Worm (Caenorhabditis elegans) whole organism, young adult: ENCODE measurements around the gene C18H9.1.

ENCODE experiments used
- B0261.1 ChIP-seq: sonication (generic microtip); optimal IDR thresholded peaks from 2 replicates; lab custom pipeline; 2016; ENCODE audit warnings: mild to moderate bottlenecking, missing genetic modification characterization, moderate library complexity, missing compliant biosample characterization
- D2030.7 ChIP-seq: fragments of 200-800 bp; sonication (Bioruptor generic); IDR thresholded peaks from 2 replicates; pipeline ENCODE4 v1.3.6; 2022; ENCODE audit warnings: missing genetic modification reagents, missing genetic modification characterization, missing compliant biosample characterization
- F33H1.4 ChIP-seq: fragments of 200-800 bp; sonication (Bioruptor generic); IDR thresholded peaks from 2 replicates; pipeline ENCODE4 v1.3.6; 2022; ENCODE audit warnings: missing genetic modification reagents, missing genetic modification characterization, missing compliant biosample characterization
- F55B11.4 ChIP-seq: sonication (generic microtip); optimal IDR thresholded peaks from 2 replicates; lab custom pipeline; 2016; ENCODE audit warnings: missing compliant biosample characterization, missing genetic modification characterization, borderline replicate concordance; ENCODE audit not compliant: insufficient read depth
- K12H6.12 ChIP-seq: fragments of 200-800 bp; sonication (Bioruptor generic); optimal IDR thresholded peaks from 2 replicates; lab custom pipeline; 2018; ENCODE audit warnings: mild to moderate bottlenecking, missing genetic modification characterization, missing compliant biosample characterization
- T07F8.4 ChIP-seq: sonication (generic microtip); optimal IDR thresholded peaks from 2 replicates; lab custom pipeline; 2016; ENCODE audit warnings: mild to moderate bottlenecking, missing genetic modification characterization, moderate library complexity, missing compliant biosample characterization
- Y67H2A.10 ChIP-seq: fragments of 200-800 bp; sonication (Bioruptor generic); conservative IDR thresholded peaks from 2 replicates; pipeline ENCODE4 v1.3.6; 2022; ENCODE audit warnings: missing genetic modification reagents, missing genetic modification characterization, missing compliant biosample characterization
- Y79H2A.3 ChIP-seq: fragments of 200-800 bp; sonication (Bioruptor generic); conservative IDR thresholded peaks from 2 replicates; pipeline ENCODE4 v1.3.6; 2022; ENCODE audit warnings: missing genetic modification reagents, missing genetic modification characterization, missing compliant biosample characterization
- ZK185.1 ChIP-seq: sonication (generic microtip); optimal IDR thresholded peaks from 2 replicates; lab custom pipeline; 2016; ENCODE audit warnings: mild to moderate bottlenecking, missing genetic modification characterization, missing compliant biosample characterization; ENCODE audit not compliant: poor library complexity, severe bottlenecking
- atf-7 ChIP-seq: sonication (generic microtip); optimal IDR thresholded peaks from 2 replicates; lab custom pipeline; 2017; ENCODE audit warnings: mild to moderate bottlenecking, missing genetic modification characterization, missing compliant biosample characterization
- attf-6 ChIP-seq: fragments of 200-800 bp; sonication (Bioruptor generic); IDR thresholded peaks from 2 replicates; pipeline ENCODE4 v1.3.6; 2022; ENCODE audit warnings: missing genetic modification reagents, missing genetic modification characterization, missing compliant biosample characterization
- ceh-40 ChIP-seq: fragments of 200-800 bp; sonication (Bioruptor generic); IDR thresholded peaks from 2 replicates; pipeline ENCODE4 v1.3.6; 2022; ENCODE audit warnings: missing genetic modification characterization, missing compliant biosample characterization
- ceh-91 ChIP-seq: fragments of 200-800 bp; sonication (Bioruptor generic); IDR thresholded peaks from 2 replicates; pipeline ENCODE4 v1.3.6; 2022; ENCODE audit warnings: missing genetic modification reagents, missing genetic modification characterization, missing compliant biosample characterization
- die-1 ChIP-seq: sonication (generic microtip); optimal IDR thresholded peaks from 2 replicates; lab custom pipeline; 2016; ENCODE audit warnings: missing genotype, mild to moderate bottlenecking, missing genetic modification characterization, missing compliant biosample characterization
- dpff-1 ChIP-seq: sonication (generic microtip); optimal IDR thresholded peaks from 2 replicates; lab custom pipeline; 2017; ENCODE audit warnings: mild to moderate bottlenecking, missing genetic modification characterization, missing compliant biosample characterization
- ekl-4 ChIP-seq: fragments of 200-800 bp; sonication (Bioruptor generic); IDR thresholded peaks from 2 replicates; pipeline ENCODE4 v1.3.6; 2022; ENCODE audit warnings: missing genetic modification reagents, missing genetic modification characterization, missing compliant biosample characterization
- ets-4 ChIP-seq: fragments of 200-800 bp; sonication (Bioruptor generic); optimal IDR thresholded peaks from 2 replicates; lab custom pipeline; 2018; ENCODE audit warnings: mild to moderate bottlenecking, missing genetic modification characterization, missing compliant biosample characterization
- fkh-3 ChIP-seq: sonication (generic microtip); optimal IDR thresholded peaks from 2 replicates; lab custom pipeline; 2016; ENCODE audit warnings: mild to moderate bottlenecking, missing genetic modification characterization, missing compliant biosample characterization
- gei-17 ChIP-seq: fragments of 200-800 bp; sonication (Bioruptor generic); optimal IDR thresholded peaks from 2 replicates; lab custom pipeline; 2018; ENCODE audit warnings: mild to moderate bottlenecking, missing genetic modification characterization, missing compliant biosample characterization
- hlh-12 ChIP-seq: sonication (generic microtip); optimal IDR thresholded peaks from 2 replicates; lab custom pipeline; 2016; ENCODE audit warnings: missing genetic modification characterization, missing compliant biosample characterization
- hmg-1.2 ChIP-seq: fragments of 200-800 bp; sonication (Bioruptor generic); IDR thresholded peaks from 2 replicates; pipeline ENCODE4 v1.3.6; 2022; ENCODE audit warnings: missing genetic modification reagents, missing genetic modification characterization, missing compliant biosample characterization
- hrde-1 ChIP-seq: sonication (generic microtip); optimal IDR thresholded peaks from 2 replicates; lab custom pipeline; 2016; ENCODE audit warnings: missing genetic modification characterization, mild to moderate bottlenecking, missing compliant biosample characterization, moderate library complexity, missing genotype, missing genetic modification reagents, borderline replicate concordance
- let-526 ChIP-seq: fragments of 200-800 bp; sonication (Bioruptor generic); IDR thresholded peaks from 2 replicates; pipeline ENCODE4 v1.3.6; 2022; ENCODE audit warnings: missing genetic modification reagents, missing genetic modification characterization, missing compliant biosample characterization
- let-607 ChIP-seq, 2 experiments: fragments of 200-800 bp in 1 of 2; sonication (Bioruptor generic) in 1 of 2; sonication (generic microtip) in 1 of 2; optimal IDR thresholded peaks; 2 replicates each; lab custom pipeline; 2016 to 2018; ENCODE audit warnings: mild to moderate bottlenecking in 2 of 2, missing compliant biosample characterization in 2 of 2, missing genetic modification characterization in 2 of 2, moderate library complexity in 2 of 2, missing genotype in 1 of 2
- madf-3 ChIP-seq: fragments of 200-800 bp; sonication (Bioruptor generic); IDR thresholded peaks from 2 replicates; pipeline ENCODE4 v1.3.6; 2022; ENCODE audit warnings: missing genetic modification reagents, missing genetic modification characterization, missing compliant biosample characterization
- madf-8 ChIP-seq: fragments of 200-800 bp; sonication (Bioruptor generic); conservative IDR thresholded peaks from 2 replicates; pipeline ENCODE4 v1.3.6; 2022; ENCODE audit warnings: missing genetic modification reagents, missing genetic modification characterization, missing compliant biosample characterization
- mcd-1 ChIP-seq: fragments of 200-800 bp; sonication (Bioruptor generic); IDR thresholded peaks from 2 replicates; pipeline ENCODE4 v1.3.6; 2022; ENCODE audit warnings: missing genetic modification reagents, missing genetic modification characterization, missing compliant biosample characterization
- mes-4 ChIP-seq: sonication (generic microtip); optimal IDR thresholded peaks from 2 replicates; lab custom pipeline; 2016; ENCODE audit warnings: missing genotype, missing genetic modification characterization, missing compliant biosample characterization
- nfya-2 ChIP-seq: fragments of 200-800 bp; sonication (Bioruptor generic); IDR thresholded peaks from 2 replicates; pipeline ENCODE4 v1.3.6; 2022; ENCODE audit warnings: missing genetic modification reagents, missing genetic modification characterization, missing compliant biosample characterization
- nfyb-1 ChIP-seq: fragments of 200-800 bp; sonication (Bioruptor generic); IDR thresholded peaks from 2 replicates; pipeline ENCODE4 v1.3.6; 2022; ENCODE audit warnings: missing genetic modification reagents, missing genetic modification characterization, missing compliant biosample characterization
- nhr-179 ChIP-seq: sonication (generic microtip); optimal IDR thresholded peaks from 2 replicates; lab custom pipeline; 2016; ENCODE audit warnings: mild to moderate bottlenecking, missing genetic modification characterization, missing compliant biosample characterization
- nhr-80 ChIP-seq: sonication (generic microtip); optimal IDR thresholded peaks from 2 replicates; lab custom pipeline; 2016; ENCODE audit warnings: missing genetic modification characterization, missing compliant biosample characterization
- rcor-1 ChIP-seq: fragments of 200-800 bp; sonication (Bioruptor generic); IDR thresholded peaks from 2 replicates; pipeline ENCODE4 v1.3.6; 2022; ENCODE audit warnings: missing genetic modification reagents, missing genetic modification characterization, missing compliant biosample characterization
- repo-1 ChIP-seq: sonication (generic microtip); optimal IDR thresholded peaks from 2 replicates; lab custom pipeline; 2017; ENCODE audit warnings: mild to moderate bottlenecking, missing genetic modification characterization, missing compliant biosample characterization
- tbx-9 ChIP-seq: sonication (generic microtip); optimal IDR thresholded peaks from 2 replicates; lab custom pipeline; 2016; ENCODE audit warnings: borderline replicate concordance, missing genetic modification characterization, inconsistent platforms, missing compliant biosample characterization
- ztf-22 ChIP-seq: fragments of 200-800 bp; sonication (Bioruptor generic); optimal IDR thresholded peaks from 2 replicates; lab custom pipeline; 2018; ENCODE audit warnings: mild to moderate bottlenecking, missing genetic modification characterization, moderate library complexity, missing compliant biosample characterization
- ztf-28 ChIP-seq: fragments of 200-800 bp; sonication (Bioruptor generic); IDR thresholded peaks from 2 replicates; pipeline ENCODE4 v1.3.6; 2022; ENCODE audit warnings: missing genetic modification reagents, missing genetic modification characterization, missing compliant biosample characterization
- ztf-6 ChIP-seq: fragments of 200-800 bp; sonication (Bioruptor generic); IDR thresholded peaks from 2 replicates; pipeline ENCODE4 v1.3.6; 2022; ENCODE audit warnings: missing genetic modification reagents, missing genetic modification characterization, missing compliant biosample characterization

Gene C18H9.1

DNA sequence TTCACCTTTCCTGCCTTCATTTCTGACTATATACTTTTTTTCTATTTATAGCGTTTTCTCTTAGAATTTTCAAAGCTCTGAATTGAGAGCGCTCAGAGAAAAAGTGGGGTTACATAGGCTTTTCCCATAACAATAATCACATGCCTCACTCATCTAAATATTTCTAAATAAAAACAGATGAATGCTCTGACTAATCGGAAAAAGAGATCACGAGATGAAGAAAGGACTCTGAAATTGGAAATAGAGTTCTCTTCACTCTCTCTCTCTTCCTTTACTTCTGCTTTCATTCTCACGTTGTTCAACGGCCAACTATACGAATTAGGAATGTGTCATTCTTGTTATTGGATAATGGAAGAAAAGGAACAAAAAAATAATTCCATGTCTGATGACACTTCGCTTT lies 9.8 kb upstream of the C18H9.1 start (continued):
- TF ChIP-seq F33H1.4 (GFP tag; lab: Robert Waterston, UW) = no peak
- TF ChIP-seq mcd-1 = no peak
- TF ChIP-seq madf-8 = no peak
- TF ChIP-seq, all 124 proteins: peak for 0

ce11 chrII:6695388-6695787 lies 3.5 kb upstream of the C18H9.1 start, which contains the start of gene C18H9.5:
C18H9.5 (minus strand) TSS chrII:6695566.
- TF ChIP-seq F55B11.4 (tag; lab: Kevin White, UChicago) = no peak
- no peak for TF ChIP-seq hrde-1 (tag; lab: Kevin White, UChicago)
- TF ChIP-seq let-607 (tag; optimal IDR thresholded peaks at IDR 0.05; lab: Kevin White, UChicago) = no peak
- no peak for TF ChIP-seq rcor-1 (GFP tag; lab: Robert Waterston, UW)
- TF ChIP-seq nhr-179 (tag; lab: Kevin White, UChicago) = no peak
- TF ChIP-seq nfyb-1 = no peak
- TF ChIP-seq hmg-1.2 (GFP tag; lab: Robert Waterston, UW) = no peak
- no peak for TF ChIP-seq T07F8.4 (tag; lab: Kevin White, UChicago)

DNA sequence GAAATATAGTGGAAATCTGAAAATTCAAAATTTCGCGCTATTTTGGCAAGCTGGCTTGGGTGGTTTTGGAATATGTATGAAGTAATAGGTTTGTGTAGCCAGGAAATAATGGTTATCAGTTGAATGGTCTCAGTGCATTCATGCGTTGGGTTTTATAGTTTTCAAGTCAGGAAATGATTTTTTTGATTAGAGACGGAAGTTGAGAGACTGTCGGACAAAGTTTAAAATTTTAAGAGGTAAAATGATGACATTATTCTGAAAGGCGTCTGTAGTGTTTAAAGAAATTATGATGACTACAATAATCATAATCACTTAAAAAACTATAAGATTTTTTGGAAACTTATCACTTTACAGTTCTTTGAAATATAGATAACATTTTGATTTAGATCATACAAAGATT lies 2.6 kb downstream of the C18H9.1 start, which contains the start of gene C18H9.6:
TSS of gene C18H9.6 (minus strand) at position 129 of the 400 bp plus-strand sequence.
- TF ChIP-seq ztf-22 (GFP tag; lab: Kevin White, UChicago) (peak; percentile 30), dpff-1 (no peak), atf-7 (peak; percentile 30), D2030.7 (no peak), nhr-80 (tag; lab: Kevin White, UChicago) (peak; percentile 86), ets-4 (GFP tag; lab: Kevin White, UChicago) (peak; percentile 19)

ce11 chrII:6705593-6706228 lies 6.8 kb downstream of the C18H9.1 start, which contains the start of gene rpy-1:
rpy-1 (minus strand) TSS chrII:6705643.
- TF ChIP-seq nhr-80 (tag; lab: Kevin White, UChicago) = no peak
- no peak for TF ChIP-seq K12H6.12 (tag; lab: Kevin White, UChicago)
- no peak for TF ChIP-seq Y67H2A.10 (GFP tag; lab: Robert Waterston, UW)
- no peak for TF ChIP-seq Y79H2A.3 (GFP tag; lab: Robert Waterston, UW)
- no peak for TF ChIP-seq ztf-28
- no peak for TF ChIP-seq madf-3 (GFP tag; lab: Robert Waterston, UW)
- TF ChIP-seq tbx-9 (tag; lab: Kevin White, UChicago) = no peak
- TF ChIP-seq ztf-6 (GFP tag; lab: Robert Waterston, UW) = no peak
- no peak for TF ChIP-seq attf-6 (GFP tag; lab: Robert Waterston, UW)
- TF ChIP-seq ekl-4 (GFP tag; lab: Robert Waterston, UW) = no peak
- TF ChIP-seq ceh-40 = no peak

DNA sequence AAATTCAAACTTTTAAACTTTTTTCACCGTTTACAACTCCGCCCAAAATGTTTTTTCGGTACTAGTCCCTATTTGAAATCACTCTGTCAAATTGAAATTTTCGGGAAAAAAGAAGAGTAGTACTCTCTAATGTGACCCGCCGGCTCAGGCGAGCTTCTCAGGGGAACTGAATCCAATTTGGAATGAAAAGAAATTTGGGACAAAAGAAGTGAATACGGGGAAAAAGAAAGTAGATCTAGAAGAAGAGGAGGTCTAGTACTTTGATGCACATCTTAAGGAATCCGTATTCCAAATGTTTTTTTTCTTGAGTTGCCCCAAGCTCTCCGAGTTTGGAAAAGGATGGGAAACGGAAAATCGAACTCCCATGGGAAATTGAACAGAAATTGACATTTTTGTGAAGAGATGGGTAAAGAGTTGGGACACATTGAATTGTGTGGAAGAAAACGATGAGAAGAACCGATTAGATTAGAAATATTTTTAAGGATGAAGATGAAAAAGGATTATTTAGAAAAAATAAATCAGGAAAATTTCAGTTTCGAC lies 7.7 kb downstream of the C18H9.1 start:
- TF ChIP-seq nfya-2 (GFP tag; lab: Robert Waterston, UW) (no peak), gei-17 (GFP tag; lab: Kevin White, UChicago) (no peak), let-526 (GFP tag; lab: Robert Waterston, UW) (no peak), F33H1.4 (GFP tag; lab: Robert Waterston, UW) (no peak), mes-4 (tag; lab: Kevin White, UChicago) (no peak), repo-1 (tag; lab: Kevin White, UChicago) (no peak), die-1 (no peak), Y79H2A.3 (GFP tag; lab: Robert Waterston, UW) (no peak), hrde-1 (tag; lab: Kevin White, UChicago) (no peak), ceh-91 (GFP tag; lab: Robert Waterston, UW) (no peak), ZK185.1 (tag; lab: Kevin White, UChicago) (no peak), fkh-3 (tag; lab: Kevin White, UChicago) (no peak), hlh-12 (tag; lab: Kevin White, UChicago) (no peak), nfyb-1 (no peak), B0261.1 (tag; lab: Kevin White, UChicago) (no peak)
- TF ChIP-seq, all 124 proteins: peak for 0
